Worm (Caenorhabditis elegans): Measurements from ENCODE around the gene fbxb-61.

Gene fbxb-61

DNA sequence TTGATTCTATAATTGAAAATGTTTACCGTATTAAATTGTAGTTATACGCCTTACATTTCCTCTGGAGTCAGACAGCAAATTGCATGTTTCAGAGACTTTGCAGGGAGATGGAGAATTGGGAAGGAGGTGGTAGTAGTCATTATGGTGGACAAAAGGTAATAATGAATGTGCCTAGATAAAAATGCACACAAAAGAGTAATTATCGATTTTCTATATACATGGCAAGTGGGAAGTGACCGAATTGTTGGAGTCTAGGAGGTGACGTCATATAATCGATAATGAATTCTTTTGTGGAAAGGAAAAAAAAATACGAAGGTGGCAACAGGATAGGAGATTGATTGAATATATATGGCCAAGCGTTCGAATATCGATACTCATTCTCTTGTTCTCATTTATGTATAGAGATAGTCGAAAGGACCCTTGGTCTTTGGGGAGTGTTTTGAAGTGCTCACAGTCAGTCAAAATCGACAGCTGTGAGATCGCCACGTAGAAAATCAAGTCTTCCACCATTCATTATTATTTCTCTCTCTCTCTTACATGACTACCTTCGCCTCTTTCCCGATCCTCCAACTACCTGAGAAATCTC lies at the start of gene fbxb-61, which contains the start of gene fbxb-63:
Gene fbxb-61 (plus strand): TSS at position 536 of the 586 bp plus-strand sequence.
Gene fbxb-63 (minus strand): TSS at position 142 of the 586 bp plus-strand sequence.
- TF ChIP-seq ZK546.5 (tag; optimal IDR thresholded peaks at IDR 0.05), result no peak
- no peak for TF ChIP-seq elt-1 (tag; optimal IDR thresholded peaks at IDR 0.05)
- TF ChIP-seq nhr-25 (tag; optimal IDR thresholded peaks at IDR 0.05), result no peak
- TF ChIP-seq lin-13 (GFP tag; optimal IDR thresholded peaks at IDR 0.05), result no peak
- no peak for TF ChIP-seq ztf-4 (tag; optimal IDR thresholded peaks at IDR 0.05)
- TF ChIP-seq nhr-12 (tag; optimal IDR thresholded peaks at IDR 0.05), result no peak
- TF ChIP-seq sma-3 (GFP tag; optimal IDR thresholded peaks at IDR 0.05), result no peak
- TF ChIP-seq sma-9 (GFP tag; optimal IDR thresholded peaks at IDR 0.05), result no peak
- no peak for TF ChIP-seq sma-9 (tag; optimal IDR thresholded peaks at IDR 0.05)
- no peak for TF ChIP-seq mdl-1 (tag; optimal IDR thresholded peaks at IDR 0.05)
- no peak for TF ChIP-seq unc-39 (tag; optimal IDR thresholded peaks at IDR 0.05)
- no peak for TF ChIP-seq lin-39 (tag; optimal IDR thresholded peaks at IDR 0.05)
- TF ChIP-seq nhr-11 (tag; optimal IDR thresholded peaks at IDR 0.05), result no peak
- no peak for TF ChIP-seq snpc-4 (tag; optimal IDR thresholded peaks at IDR 0.05)
- TF ChIP-seq gmeb-1 (tag; optimal IDR thresholded peaks at IDR 0.05), result no peak
- no peak for TF ChIP-seq nhr-77 (tag; optimal IDR thresholded peaks at IDR 0.05)
- TF ChIP-seq blmp-1 (tag; optimal IDR thresholded peaks at IDR 0.05; ENCODE audit: insufficient read depth), result no peak
- no peak for TF ChIP-seq Y55F3AM.14 (GFP tag; optimal IDR thresholded peaks at IDR 0.05)
- TF ChIP-seq nhr-6 (tag; optimal IDR thresholded peaks at IDR 0.05), result no peak
- no peak for TF ChIP-seq ceh-16 (tag; optimal IDR thresholded peaks at IDR 0.05)

DNA sequence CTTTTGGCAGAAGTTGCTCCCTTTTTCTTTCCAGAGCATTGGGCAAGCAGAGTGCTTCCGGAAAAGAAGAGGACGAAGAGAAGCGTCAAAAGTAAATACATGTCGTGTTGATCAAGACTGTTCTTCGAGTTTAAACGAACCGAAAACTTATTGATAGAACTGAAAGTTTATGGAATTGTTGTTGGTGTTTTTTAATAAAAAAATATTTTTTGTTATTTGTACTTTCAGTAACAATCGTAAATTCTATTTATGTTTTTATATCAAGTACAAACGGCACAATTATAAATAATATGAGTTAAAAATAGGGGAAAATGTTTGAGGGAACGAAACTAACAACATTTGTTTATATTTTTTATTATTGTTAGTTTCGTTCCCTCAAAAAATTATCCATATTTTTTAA lies 46.3 kb upstream of the fbxb-61 start, which contains the start of gene F21D9.3:
Gene F21D9.3 (minus strand): TSS at position 101 of the 400 bp plus-strand sequence.
- TF ChIP-seq snpc-4 (tag; optimal IDR thresholded peaks at IDR 0.05) (no peak), unc-55 (GFP tag; optimal IDR thresholded peaks at IDR 0.05) (no peak), ceh-82 (tag; optimal IDR thresholded peaks at IDR 0.05) (no peak), alr-1 (tag; optimal IDR thresholded peaks at IDR 0.05) (no peak), lin-13 (GFP tag; optimal IDR thresholded peaks at IDR 0.05) (no peak), ztf-11 (tag; optimal IDR thresholded peaks at IDR 0.05) (no peak), lin-39 (tag; optimal IDR thresholded peaks at IDR 0.05) (no peak), F13H6.1 (tag; optimal IDR thresholded peaks at IDR 0.05) (no peak), unc-62 (GFP tag; optimal IDR thresholded peaks at IDR 0.05) (no peak), egl-27 (tag; optimal IDR thresholded peaks at IDR 0.05) (no peak), mdl-1 (tag; optimal IDR thresholded peaks at IDR 0.05) (no peak), ztf-1 (GFP tag; conservative IDR thresholded peaks at IDR 0.05) (no peak), elt-3 (tag; optimal IDR thresholded peaks at IDR 0.05) (no peak), Y55F3AM.14 (GFP tag; optimal IDR thresholded peaks at IDR 0.05) (no peak)

ce11 chrV:19259403-19259802 lies 44.5 kb upstream of the fbxb-61 start:
- no peak for TF ChIP-seq lin-11 (tag; optimal IDR thresholded peaks at IDR 0.05)
- TF ChIP-seq ztf-4 (tag; optimal IDR thresholded peaks at IDR 0.05), result no peak
- no peak for TF ChIP-seq mdl-1 (tag; optimal IDR thresholded peaks at IDR 0.05)
- TF ChIP-seq crh-2 (tag; optimal IDR thresholded peaks at IDR 0.05), result no peak
- TF ChIP-seq elt-3 (tag; optimal IDR thresholded peaks at IDR 0.05), result no peak
- no peak for TF ChIP-seq unc-55 (GFP tag; optimal IDR thresholded peaks at IDR 0.05)
- TF ChIP-seq unc-62 (GFP tag; optimal IDR thresholded peaks at IDR 0.05), result no peak
- no peak for TF ChIP-seq blmp-1 (tag; optimal IDR thresholded peaks at IDR 0.05; ENCODE audit: insufficient read depth)
- no peak for TF ChIP-seq snpc-4 (tag; optimal IDR thresholded peaks at IDR 0.05)
- no peak for TF ChIP-seq ZK546.5 (tag; optimal IDR thresholded peaks at IDR 0.05)
- TF ChIP-seq C34F6.9 (tag; optimal IDR thresholded peaks at IDR 0.05), result no peak
- no peak for TF ChIP-seq nhr-11 (tag; optimal IDR thresholded peaks at IDR 0.05)
- no peak for TF ChIP-seq nhr-12 (tag; optimal IDR thresholded peaks at IDR 0.05)
- TF ChIP-seq nhr-21 (tag; optimal IDR thresholded peaks at IDR 0.05), result no peak
- TF ChIP-seq ztf-1 (GFP tag; conservative IDR thresholded peaks at IDR 0.05), result no peak

ce11 chrV:19260686-19261085 lies 43.2 kb upstream of the fbxb-61 start:
- no peak for TF ChIP-seq nhr-23 (tag; optimal IDR thresholded peaks at IDR 0.05)
- no peak for TF ChIP-seq nhr-11 (tag; optimal IDR thresholded peaks at IDR 0.05)

- TF ChIP-seq Y55F3AM.14 (GFP tag; optimal IDR thresholded peaks at IDR 0.05) (no peak), elt-1 (tag; optimal IDR thresholded peaks at IDR 0.05) (no peak), mbf-1 (tag; optimal IDR thresholded peaks at IDR 0.05) (no peak), sma-9 (GFP tag; optimal IDR thresholded peaks at IDR 0.05) (no peak), sma-9 (tag; optimal IDR thresholded peaks at IDR 0.05) (no peak), unc-62 (GFP tag; optimal IDR thresholded peaks at IDR 0.05) (no peak), R02D3.7 (tag; optimal IDR thresholded peaks at IDR 0.05) (no peak), ZK546.5 (tag; optimal IDR thresholded peaks at IDR 0.05) (no peak), nhr-21 (tag; optimal IDR thresholded peaks at IDR 0.05) (no peak), mab-5 (tag; optimal IDR thresholded peaks at IDR 0.05) (no peak), ceh-82 (tag; optimal IDR thresholded peaks at IDR 0.05) (no peak)
Measured at ce11 chrV:19262349-19262748, 41.6 kb upstream of the fbxb-61 start, which contains the start of gene F21D9.2. Gene F21D9.2 (minus strand): TSS chrV:19262449.

Data from whole organism, L2 larva.